Fruit fly (Drosophila melanogaster) S2 (cell line): ENCODE results near the gene beta-Man.

Experiments used
- CG8478 ChIP-seq: fragments of >200 bp; optimal IDR thresholded peaks from 2 replicates; lab custom pipeline; 2018
- CTCF ChIP-seq, 2 experiments: fragments of >200 bp; optimal IDR thresholded peaks; 2 replicates each; lab custom pipeline; 2018

DNA sequence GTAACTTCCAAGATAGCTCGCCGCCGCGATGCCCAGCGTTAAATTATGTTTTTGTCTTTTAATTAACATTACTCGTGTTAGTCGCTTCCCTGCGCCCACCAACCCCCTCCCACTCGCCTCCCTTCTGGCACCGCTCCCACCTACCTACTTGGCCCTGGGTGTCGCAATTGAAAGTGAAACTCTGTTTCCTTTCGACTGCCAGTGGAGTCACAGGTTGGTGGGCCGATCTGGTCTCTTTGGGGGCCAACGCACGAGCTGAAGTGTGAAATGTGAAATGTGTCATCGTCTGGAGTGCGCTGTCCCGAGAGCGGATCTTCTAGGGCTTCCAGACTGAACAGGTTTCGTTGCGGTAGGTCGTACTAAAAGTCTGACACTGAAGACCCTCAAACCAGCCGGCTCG lies 17.6 kb downstream of the beta-Man start:
- TF ChIP-seq CG8478 (lab: Kevin White, UChicago), result no peak
- TF ChIP-seq CTCF (optimal IDR thresholded peaks at IDR 0.05; lab: Kevin White, UChicago), result no peak
